Worm (Caenorhabditis elegans): ENCODE results near the gene T26E4.18.

DNA sequence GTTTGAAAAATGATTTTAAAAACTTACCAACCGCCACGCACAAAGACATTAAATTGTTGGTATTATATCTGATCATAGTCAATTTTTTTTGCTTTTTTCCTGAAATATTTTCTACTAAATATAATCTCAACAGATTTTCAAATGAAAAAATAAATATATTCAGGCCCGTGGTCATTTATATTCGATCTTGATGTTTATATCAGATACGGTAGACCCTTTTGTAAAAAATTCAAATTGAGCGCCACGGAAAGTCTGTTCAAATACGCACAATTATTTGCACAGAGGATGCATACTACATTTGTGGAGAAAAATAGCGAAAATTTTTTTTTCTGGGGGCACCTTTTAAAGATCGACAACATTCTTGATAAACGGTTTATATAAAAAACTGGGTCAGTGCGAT lies 11.2 kb downstream of the T26E4.18 start, which contains the start of gene T26E4.4:
- TF ChIP-seq ama-1 (optimal IDR thresholded peaks at IDR 0.05) (no peak), ets-7 (tag; optimal IDR thresholded peaks at IDR 0.05) (no peak), hmbx-1 (tag; optimal IDR thresholded peaks at IDR 0.05) (no peak), scrt-1 (GFP tag; IDR thresholded peaks at IDR 0.05) (no peak), hmg-4 (GFP tag; optimal IDR thresholded peaks at IDR 0.05) (no peak), sea-1 (GFP tag; conservative IDR thresholded peaks at IDR 0.05) (no peak), pes-1 (GFP tag; IDR thresholded peaks at IDR 0.05) (no peak), flt-1 (GFP tag; IDR thresholded peaks at IDR 0.05) (no peak)
